Fruit fly (Drosophila melanogaster) whole organism, prepupa: ENCODE measurements around the gene Osi4.

ENCODE experiments used
- Hr38 ChIP-seq: sonication (Bioruptor generic); optimal IDR thresholded peaks from 2 replicates; lab custom pipeline; 2016; ENCODE audit warnings: missing biosample characterization, missing genetic modification characterization
- OdsH ChIP-seq: fragments of 200-800 bp; sonication (Bioruptor generic); optimal IDR thresholded peaks from 3 replicates; lab custom pipeline; 2016; ENCODE audit warnings: missing biosample characterization, missing genetic modification characterization
- Sox15 ChIP-seq: fragments of 200-800 bp; sonication (Bioruptor generic); optimal IDR thresholded peaks from 3 replicates; lab custom pipeline; 2016; ENCODE audit warnings: missing biosample characterization, missing genetic modification characterization
- pdm3 ChIP-seq: fragments of 200-800 bp; sonication (Bioruptor generic); optimal IDR thresholded peaks from 3 replicates; lab custom pipeline; 2016; ENCODE audit warnings: missing biosample characterization, missing genetic modification characterization
- ss ChIP-seq, 2 experiments: fragments of 200-800 bp; sonication (Bioruptor generic); optimal IDR thresholded peaks; 2 replicates in 1 of 2; 3 replicates in 1 of 2; lab custom pipeline; 2017 to 2018; ENCODE audit warnings: mild to moderate bottlenecking in 2 of 2, missing biosample characterization in 2 of 2, missing genetic modification characterization in 2 of 2, moderate library complexity in 1 of 2

DNA sequence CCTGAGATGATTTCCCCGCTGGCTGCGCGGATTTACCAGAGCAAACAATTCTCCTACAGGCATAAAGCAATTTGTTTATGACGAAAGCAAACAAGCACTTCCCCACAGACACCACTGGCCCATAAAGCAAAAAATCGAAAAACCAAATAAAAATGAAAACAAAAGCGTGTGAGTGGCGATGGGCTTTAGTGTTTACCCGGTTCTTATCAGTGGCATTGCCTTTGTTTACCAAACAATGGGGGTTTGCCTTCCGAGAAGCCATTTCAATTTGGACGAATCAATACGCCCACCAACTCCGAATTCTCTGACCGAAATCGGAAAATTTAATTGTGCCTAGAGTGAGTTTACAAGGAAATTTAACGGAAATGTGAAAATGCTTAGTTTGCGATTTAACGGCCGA lies 39.1 kb downstream of the Osi4 start:
- TF ChIP-seq Hr38 (GFP tag; lab: Kevin White, UChicago) = no peak
- TF ChIP-seq ss (GFP tag; optimal IDR thresholded peaks at IDR 0.05; lab: Kevin White, UChicago) = no peak
- no peak for TF ChIP-seq pdm3 (GFP tag; lab: Kevin White, UChicago)
- no peak for TF ChIP-seq OdsH (GFP tag; lab: Kevin White, UChicago)
- no peak for TF ChIP-seq Sox15
